Worm (Caenorhabditis elegans): ENCODE data around the gene F28C6.10.

The F28C6.10 gene

DNA sequence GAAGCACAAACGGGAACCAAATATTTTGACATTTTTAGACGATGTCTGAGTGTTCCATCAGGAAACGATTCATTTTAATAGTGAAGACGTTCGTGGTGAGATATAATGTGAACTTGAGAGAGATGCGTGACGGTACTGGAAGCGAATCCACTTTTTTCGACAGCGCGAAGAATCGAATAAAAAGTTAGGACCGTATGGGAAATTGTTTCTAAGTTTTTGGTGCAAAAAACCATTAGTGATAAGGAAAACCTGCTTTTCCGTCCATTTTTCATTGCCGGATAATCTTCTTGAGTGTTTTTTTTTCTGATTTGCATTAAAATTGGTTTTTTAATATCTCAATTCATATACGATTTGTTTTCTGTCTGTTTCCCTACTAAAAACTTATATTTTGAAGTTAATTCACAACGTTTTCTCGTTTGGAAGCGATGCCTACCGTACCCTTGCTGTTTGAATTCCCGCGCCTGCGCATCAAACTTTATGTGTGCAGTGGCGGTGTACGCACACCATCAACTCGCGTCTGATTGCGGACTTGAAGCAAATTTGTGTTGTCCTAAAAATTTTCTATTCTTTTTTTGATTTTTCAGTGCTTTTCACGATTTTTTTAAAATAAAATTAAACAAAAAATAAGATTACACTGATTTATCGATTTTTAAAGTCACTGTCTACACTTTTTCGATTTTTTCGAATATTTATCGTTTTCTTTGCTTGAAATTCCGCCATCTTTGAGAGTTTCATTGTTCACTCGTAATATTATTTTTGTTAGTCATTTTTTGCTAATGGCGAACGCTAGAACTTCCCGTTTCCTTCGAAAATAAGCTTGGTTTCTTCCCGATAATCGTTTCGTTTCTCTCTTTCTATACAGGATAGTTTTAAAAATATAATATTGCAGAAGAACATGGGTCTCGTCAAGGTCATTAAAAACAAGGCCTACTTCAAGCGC lies 38.5 kb upstream of the F28C6.10 start, which contains the start of the genes col-38 and rpl-5 (continued):
- TF ChIP-seq tlp-1 (tag; optimal IDR thresholded peaks at IDR 0.05) (no peak), nhr-71 (tag; optimal IDR thresholded peaks at IDR 0.05) (peak; percentile 94), unc-86 (tag; optimal IDR thresholded peaks at IDR 0.05) (peak; percentile 79), blmp-1 (tag; optimal IDR thresholded peaks at IDR 0.05) (peak; percentile 86), F16B12.6 (tag; optimal IDR thresholded peaks at IDR 0.05) (peak; percentile 98), unc-130 (tag; optimal IDR thresholded peaks at IDR 0.05) (peak; percentile 96), mdl-1 (tag; optimal IDR thresholded peaks at IDR 0.05) (peak in 1 of 2 experiments; percentile 85), ets-5 (GFP tag; IDR thresholded peaks at IDR 0.05) (no peak), dsc-1 (tag; optimal IDR thresholded peaks at IDR 0.05) (peak; percentile 82), nhr-85 (tag) (peak; percentile 91), unc-62 (GFP tag; optimal IDR thresholded peaks at IDR 0.05) (no peak), nhr-28 (tag; optimal IDR thresholded peaks at IDR 0.05) (no peak)

DNA sequence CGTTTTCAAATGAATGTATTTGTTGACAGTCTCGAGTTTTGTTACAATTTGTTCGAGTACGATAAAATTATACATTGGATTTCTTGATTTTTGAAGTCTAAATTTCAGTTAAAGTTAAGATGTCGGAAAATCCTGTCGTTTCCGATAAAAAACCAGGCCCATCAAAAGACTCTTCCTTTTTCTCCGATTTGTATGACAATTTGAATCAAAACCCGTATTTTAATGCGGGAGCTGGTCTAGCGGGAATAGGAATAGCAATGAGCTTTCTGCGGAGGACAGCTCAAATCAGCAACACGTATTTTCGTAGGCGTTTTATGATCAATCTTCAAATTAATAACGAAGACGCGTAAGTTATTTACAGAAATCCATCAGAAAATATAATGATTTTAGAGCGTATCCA lies 36.8 kb upstream of the F28C6.10 start, which contains the start of gene bcs-1:
TSS of gene bcs-1 (plus strand) at position 109 of the 400 bp plus-strand sequence.
- TF ChIP-seq lin-14 (GFP tag; optimal IDR thresholded peaks at IDR 0.05) = no peak
- no peak for TF ChIP-seq xbp-1 (tag; optimal IDR thresholded peaks at IDR 0.05)
- no peak for TF ChIP-seq snpc-4 (tag; optimal IDR thresholded peaks at IDR 0.05)
- no peak for TF ChIP-seq unc-30 (tag; optimal IDR thresholded peaks at IDR 0.05)
- no peak for TF ChIP-seq aha-1 (tag; optimal IDR thresholded peaks at IDR 0.05)
- TF ChIP-seq efl-1 (optimal IDR thresholded peaks at IDR 0.05) = no peak
- peak in 1 of 2 experiments; percentile 77 for TF ChIP-seq efl-1 (GFP tag; optimal IDR thresholded peaks at IDR 0.05 in 1 of 2)
- peak in 1 of 2 experiments; percentile 53 for TF ChIP-seq lsy-2 (tag; optimal IDR thresholded peaks at IDR 0.05)

ce11 chrII:8573044-8573443 lies 34.7 kb upstream of the F28C6.10 start, which contains the start of gene F54C9.7:
TSS of gene F54C9.7 (plus strand) at chrII:8573344.
- no peak for TF ChIP-seq lin-35 (GFP tag; optimal IDR thresholded peaks at IDR 0.05)
- TF ChIP-seq mep-1 (tag; optimal IDR thresholded peaks at IDR 0.05) = no peak
- no peak for TF ChIP-seq nhr-85 (tag)
- no peak for TF ChIP-seq unc-130 (tag; optimal IDR thresholded peaks at IDR 0.05)
- TF ChIP-seq unc-30 (tag; optimal IDR thresholded peaks at IDR 0.05) = no peak
- no peak for TF ChIP-seq ceh-63 (GFP tag; optimal IDR thresholded peaks at IDR 0.05)
- no peak for TF ChIP-seq ceh-88 (GFP tag; IDR thresholded peaks at IDR 0.05)
- no peak for TF ChIP-seq lin-15B (tag; optimal IDR thresholded peaks at IDR 0.05)
- TF ChIP-seq nhr-12 (tag; optimal IDR thresholded peaks at IDR 0.05) = no peak

ce11 chrII:8575184-8575583 lies 32.6 kb upstream of the F28C6.10 start, which contains the start of gene puf-5:
TSS of gene puf-5 (plus strand) at chrII:8575541.
- TF ChIP-seq lin-35 (GFP tag; optimal IDR thresholded peaks at IDR 0.05) = no peak
- TF ChIP-seq zip-4 (GFP tag; optimal IDR thresholded peaks at IDR 0.05) = no peak

DNA sequence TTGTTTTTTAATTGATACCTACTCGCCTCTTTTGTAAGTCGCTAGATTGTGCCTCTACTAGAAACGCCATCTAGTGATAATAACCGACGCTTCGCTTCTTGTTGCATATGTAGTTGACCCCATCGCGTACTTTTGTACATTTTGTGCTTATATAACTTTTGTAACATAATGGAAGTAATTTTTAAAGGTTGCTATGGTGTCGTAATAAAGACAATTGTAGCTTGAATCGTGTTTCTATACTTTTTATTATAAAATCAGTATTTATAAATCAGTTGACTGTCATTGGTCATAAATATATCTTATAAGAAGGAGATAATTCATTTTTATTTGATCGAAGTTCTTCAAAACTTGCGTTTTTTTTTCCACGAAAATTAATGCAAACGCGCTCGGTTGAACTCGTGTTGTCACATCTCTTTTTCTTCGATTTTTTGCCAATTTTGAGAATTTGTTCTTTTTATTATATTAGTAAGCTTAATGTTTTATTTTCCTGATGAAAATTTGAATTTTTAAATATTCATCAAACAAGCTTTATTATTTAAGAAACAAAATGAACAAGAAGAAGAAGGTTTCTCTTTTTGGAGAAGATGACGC lies 30.2 kb upstream of the F28C6.10 start, which contains the start of gene F54C9.9:
TSS of gene F54C9.9 (plus strand) at position 541 of the 591 bp plus-strand sequence.
- peak; percentile 7 to 32 for TF ChIP-seq efl-1 (optimal IDR thresholded peaks at IDR 0.05)
- TF ChIP-seq efl-1 (GFP tag; optimal IDR thresholded peaks at IDR 0.05 in 1 of 2) = peak; percentile 29 to 87
- TF ChIP-seq nhr-90 (tag; optimal IDR thresholded peaks at IDR 0.05; ENCODE audit: poor library complexity) = no peak
- TF ChIP-seq ceh-88 (GFP tag; IDR thresholded peaks at IDR 0.05) = no peak
- no peak for TF ChIP-seq nhr-84 (tag; optimal IDR thresholded peaks at IDR 0.05)
- peak; percentile 33 for TF ChIP-seq C16A3.4 (tag; optimal IDR thresholded peaks at IDR 0.05)
- peak; percentile 49 for TF ChIP-seq blmp-1 (tag; optimal IDR thresholded peaks at IDR 0.05)
- TF ChIP-seq lsy-2 (tag; optimal IDR thresholded peaks at IDR 0.05) = peak in 1 of 2 experiments; percentile 66
- no peak for TF ChIP-seq nhr-76 (tag; optimal IDR thresholded peaks at IDR 0.05)
- peak; percentile 21 to 44 (median 26) for TF ChIP-seq dpl-1 (GFP tag; optimal IDR thresholded peaks at IDR 0.05)
- TF ChIP-seq ztf-4 (tag; optimal IDR thresholded peaks at IDR 0.05) = no peak
- no peak for TF ChIP-seq nhr-47 (tag; optimal IDR thresholded peaks at IDR 0.05)
- no peak for TF ChIP-seq mep-1 (tag; optimal IDR thresholded peaks at IDR 0.05)
- no peak for TF ChIP-seq efl-3 (GFP tag; optimal IDR thresholded peaks at IDR 0.05)
- TF ChIP-seq Y116A8C.19 (tag; optimal IDR thresholded peaks at IDR 0.05; ENCODE audit: borderline replicate concordance) = no peak
- no peak for TF ChIP-seq pag-3 (tag; optimal IDR thresholded peaks at IDR 0.05; ENCODE audit: borderline replicate concordance, insufficient read depth)
- peak; percentile 7 for TF ChIP-seq nhr-71 (tag; optimal IDR thresholded peaks at IDR 0.05)
- TF ChIP-seq aly-2 (tag; optimal IDR thresholded peaks at IDR 0.05) = no peak
- TF ChIP-seq lin-14 (GFP tag; optimal IDR thresholded peaks at IDR 0.05) = peak; percentile 30
- peak; percentile 10 for TF ChIP-seq snu-23 (GFP tag; optimal IDR thresholded peaks at IDR 0.05)
- TF ChIP-seq aha-1 (tag; optimal IDR thresholded peaks at IDR 0.05) = no peak
- TF ChIP-seq lin-35 (GFP tag; optimal IDR thresholded peaks at IDR 0.05) = peak; percentile 5 to 64
- no peak for TF ChIP-seq nhr-237 (tag; optimal IDR thresholded peaks at IDR 0.05)
- no peak for TF ChIP-seq unc-86 (tag; optimal IDR thresholded peaks at IDR 0.05)
- TF ChIP-seq nhr-77 (tag; optimal IDR thresholded peaks at IDR 0.05) = no peak
